Fruit fly (Drosophila melanogaster) whole organism, wandering third instar larva: ENCODE data around the gene Cht11.
A peak's percentile ranks its signal among the peaks of the same experiment; 100 is the strongest.

Experiments
- Abd-B ChIP-seq: fragments of >200 bp; optimal IDR thresholded peaks from 2 replicates; lab custom pipeline; 2017; ENCODE audit warnings: missing biosample characterization, missing genetic modification characterization
- CG32264 ChIP-seq: fragments of 200-800 bp; sonication (Bioruptor generic); optimal IDR thresholded peaks from 2 replicates; lab custom pipeline; 2016; ENCODE audit warnings: missing biosample characterization, missing genetic modification characterization
- CG9705 ChIP-seq: fragments of 200-800 bp; sonication (Bioruptor generic); optimal IDR thresholded peaks from 2 replicates; lab custom pipeline; 2018; ENCODE audit warnings: missing biosample characterization, mild to moderate bottlenecking, missing genetic modification characterization
- CrebA ChIP-seq: fragments of 200-800 bp; sonication (Bioruptor generic); optimal IDR thresholded peaks from 2 replicates; lab custom pipeline; 2016; ENCODE audit warnings: missing biosample characterization, mild to moderate bottlenecking, missing genetic modification characterization, borderline replicate concordance
- Dfd ChIP-seq: fragments of >200 bp; optimal IDR thresholded peaks from 2 replicates; lab custom pipeline; 2017; ENCODE audit warnings: missing biosample characterization, missing genetic modification characterization
- Dif ChIP-seq: fragments of 200-275, 200-300 bp; sonication (Bioruptor generic); optimal IDR thresholded peaks from 2 replicates; lab custom pipeline; 2018; ENCODE audit warnings: missing biosample characterization, missing genetic modification characterization; ENCODE audit not compliant: partially characterized antibody
- GATAd ChIP-seq: sonication (Bioruptor generic); optimal IDR thresholded peaks from 2 replicates; lab custom pipeline; 2016; ENCODE audit warnings: missing biosample characterization, missing genetic modification characterization
- HLH106 ChIP-seq: fragments of 200-800 bp; optimal IDR thresholded peaks from 3 replicates; lab custom pipeline; 2019; ENCODE audit warnings: missing biosample characterization, mild to moderate bottlenecking, missing genetic modification characterization, moderate library complexity
- Hnf4 ChIP-seq: fragments of 200-800 bp; sonication (Bioruptor generic); optimal IDR thresholded peaks from 2 replicates; lab custom pipeline; 2016; ENCODE audit warnings: missing biosample characterization, mild to moderate bottlenecking, missing genetic modification characterization
- Hr78 ChIP-seq: fragments of >200 bp; optimal IDR thresholded peaks from 2 replicates; lab custom pipeline; 2017; ENCODE audit warnings: missing biosample characterization, missing genetic modification characterization
- Hr83 ChIP-seq: fragments of 200-300 bp; sonication (Bioruptor generic); optimal IDR thresholded peaks from 2 replicates; lab custom pipeline; 2016; ENCODE audit warnings: missing biosample characterization, mild to moderate bottlenecking, missing genetic modification characterization, moderate library complexity; ENCODE audit not compliant: poor library complexity, severe bottlenecking
- Jra ChIP-seq: sonication (Bioruptor generic); optimal IDR thresholded peaks from 2 replicates; lab custom pipeline; 2016; ENCODE audit warnings: missing biosample characterization, missing genetic modification characterization
- Mio ChIP-seq: sonication (Bioruptor generic); optimal IDR thresholded peaks from 2 replicates; lab custom pipeline; 2016; ENCODE audit warnings: missing biosample characterization, missing genetic modification characterization
- Myc ChIP-seq: fragments of >200 bp; optimal IDR thresholded peaks from 2 replicates; lab custom pipeline; 2017
- N ChIP-seq: fragments of >200 bp; optimal IDR thresholded peaks from 2 replicates; lab custom pipeline; 2018; ENCODE audit warnings: missing biosample characterization, missing external identifiers, missing genetic modification characterization
- OdsH ChIP-seq: fragments of 200-800 bp; sonication (Bioruptor generic); optimal IDR thresholded peaks from 2 replicates; lab custom pipeline; 2016; ENCODE audit warnings: missing biosample characterization, mild to moderate bottlenecking, missing genetic modification characterization
- Rel ChIP-seq, 2 experiments: fragments of 200-800 bp; sonication (Bioruptor generic) in 1 of 2; optimal IDR thresholded peaks; 2 replicates in 1 of 2; 3 replicates in 1 of 2; lab custom pipeline; 2016 to 2019; ENCODE audit warnings: mild to moderate bottlenecking in 2 of 2, missing biosample characterization in 2 of 2, missing genetic modification characterization in 2 of 2, moderate library complexity in 1 of 2
- Sp1 ChIP-seq: fragments of 200-800 bp; sonication (Bioruptor generic); optimal IDR thresholded peaks from 3 replicates; lab custom pipeline; 2019; ENCODE audit warnings: missing biosample characterization, mild to moderate bottlenecking, missing genetic modification characterization, moderate library complexity
- Vsx2 ChIP-seq: fragments of 200-300, 225-300 bp; sonication (Bioruptor generic); optimal IDR thresholded peaks from 2 replicates; lab custom pipeline; 2018; ENCODE audit warnings: missing biosample characterization, missing genetic modification characterization; ENCODE audit not compliant: partially characterized antibody
- br ChIP-seq: fragments of 200-800 bp; sonication (Bioruptor generic); optimal IDR thresholded peaks from 2 replicates; lab custom pipeline; 2016; ENCODE audit warnings: missing biosample characterization, missing genetic modification characterization
- brk ChIP-seq: fragments of 200-800 bp; sonication (Bioruptor generic); optimal IDR thresholded peaks from 2 replicates; lab custom pipeline; 2016; ENCODE audit warnings: missing biosample characterization, mild to moderate bottlenecking, missing genetic modification characterization
- dl ChIP-seq, 2 experiments: fragments of 175-275, 200-275 bp in 1 of 2; fragments of 200-275 bp in 1 of 2; sonication (Bioruptor generic); optimal IDR thresholded peaks; lab custom pipeline; 2018; ENCODE audit warnings: mild to moderate bottlenecking in 2 of 2, missing biosample characterization in 2 of 2, missing genetic modification characterization in 2 of 2, moderate library complexity in 2 of 2; ENCODE audit not compliant: partially characterized antibody in 2 of 2, insufficient read depth in 1 of 2
- dmrt93B ChIP-seq: fragments of 200-800 bp; sonication (Bioruptor generic); optimal IDR thresholded peaks from 2 replicates; lab custom pipeline; 2018; ENCODE audit warnings: missing biosample characterization, mild to moderate bottlenecking, missing genetic modification characterization
- dsf ChIP-seq: sonication (Bioruptor generic); optimal IDR thresholded peaks from 2 replicates; lab custom pipeline; 2016; ENCODE audit warnings: missing biosample characterization, missing genetic modification characterization, borderline replicate concordance
- ey ChIP-seq: fragments of 200-800 bp; sonication (Bioruptor generic); optimal IDR thresholded peaks from 2 replicates; lab custom pipeline; 2016; ENCODE audit warnings: missing biosample characterization, missing genetic modification characterization
- foxo ChIP-seq, 2 experiments: fragments of 200-800 bp; sonication (Bioruptor generic); optimal IDR thresholded peaks; 2 replicates in 1 of 2; 3 replicates in 1 of 2; lab custom pipeline; 2016 to 2017; ENCODE audit warnings: missing biosample characterization in 2 of 2, missing genetic modification characterization in 2 of 2
- fru ChIP-seq: fragments of 200-800 bp; sonication (Bioruptor generic); optimal IDR thresholded peaks from 3 replicates; lab custom pipeline; 2016; ENCODE audit warnings: missing biosample characterization, mild to moderate bottlenecking, missing genetic modification characterization
- h ChIP-seq: fragments of 200-800 bp; sonication (Bioruptor generic); optimal IDR thresholded peaks from 3 replicates; lab custom pipeline; 2016; ENCODE audit warnings: missing biosample characterization, mild to moderate bottlenecking, missing genetic modification characterization
- jim ChIP-seq: fragments of 175-275, 200-325 bp; sonication (Bioruptor generic); optimal IDR thresholded peaks from 2 replicates; lab custom pipeline; 2016; ENCODE audit warnings: missing biosample characterization, mild to moderate bottlenecking, missing genetic modification characterization
- lola ChIP-seq: fragments of >200 bp; optimal IDR thresholded peaks from 2 replicates; lab custom pipeline; 2017; ENCODE audit warnings: missing biosample characterization, missing genetic modification characterization
- pan ChIP-seq: fragments of >200 bp; optimal IDR thresholded peaks from 2 replicates; lab custom pipeline; 2017
- psq ChIP-seq: fragments of 200-800 bp; sonication (Bioruptor generic); optimal IDR thresholded peaks from 3 replicates; lab custom pipeline; 2017; ENCODE audit warnings: missing biosample characterization, mild to moderate bottlenecking, missing genetic modification characterization, moderate library complexity
- rgr ChIP-seq: fragments of 200-800 bp; sonication (Bioruptor generic); optimal IDR thresholded peaks from 3 replicates; lab custom pipeline; 2016; ENCODE audit warnings: missing biosample characterization, mild to moderate bottlenecking, missing genetic modification characterization
- sage ChIP-seq: fragments of 200-800 bp; sonication (Bioruptor generic); optimal IDR thresholded peaks from 2 replicates; lab custom pipeline; 2016; ENCODE audit warnings: missing biosample characterization, mild to moderate bottlenecking, missing genetic modification characterization
- sv ChIP-seq: fragments of 200-800 bp; sonication (Bioruptor generic); optimal IDR thresholded peaks from 3 replicates; lab custom pipeline; 2016; ENCODE audit warnings: missing biosample characterization, missing genetic modification characterization
- tai ChIP-seq: sonication (Bioruptor generic); optimal IDR thresholded peaks from 2 replicates; lab custom pipeline; 2016; ENCODE audit warnings: missing biosample characterization, missing genetic modification characterization
- usp ChIP-seq: fragments of >200 bp; optimal IDR thresholded peaks from 2 replicates; lab custom pipeline; 2017; ENCODE audit warnings: missing biosample characterization, missing genetic modification characterization
- woc ChIP-seq: sonication (Bioruptor generic); optimal IDR thresholded peaks from 2 replicates; lab custom pipeline; 2016; ENCODE audit warnings: missing biosample characterization, mild to moderate bottlenecking, missing genetic modification characterization

The Cht11 gene

DNA sequence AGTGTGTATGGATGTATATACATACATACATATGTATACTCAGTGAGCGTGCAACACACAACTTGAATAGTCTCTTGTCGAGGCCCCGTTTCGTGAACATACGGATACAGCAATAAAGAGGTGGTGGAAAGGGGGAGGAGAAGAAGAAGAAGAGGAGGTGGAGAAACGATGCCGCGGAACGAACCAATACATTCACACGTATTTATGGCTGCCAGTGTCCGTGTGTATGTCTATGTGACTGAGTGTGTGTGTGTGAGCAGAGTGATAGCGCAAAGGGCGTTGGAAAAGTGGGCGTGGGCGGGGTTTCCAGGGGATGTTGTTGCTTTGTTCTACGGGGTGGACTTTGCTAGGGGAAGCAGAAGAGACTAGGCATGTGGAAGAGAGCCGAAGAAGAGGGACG is 4.1 kb upstream of the Cht11 start:
- TF ChIP-seq Rel (GFP tag; optimal IDR thresholded peaks at IDR 0.05; lab: Kevin White, UChicago) (no peak), Rel (tag; optimal IDR thresholded peaks at IDR 0.05; lab: Kevin White, UChicago) (peak; percentile 67), dsf (no peak), Jra (GFP tag; lab: Kevin White, UChicago) (no peak), Dif (peak; percentile 31), woc (GFP tag; lab: Kevin White, UChicago) (no peak), sage (GFP tag; lab: Kevin White, UChicago) (no peak), Sp1 (GFP tag; lab: Kevin White, UChicago) (peak; percentile 45), OdsH (GFP tag; lab: Kevin White, UChicago) (no peak), psq (GFP tag; lab: Kevin White, UChicago) (peak; percentile 77), h (GFP tag; lab: Kevin White, UChicago) (no peak)

DNA sequence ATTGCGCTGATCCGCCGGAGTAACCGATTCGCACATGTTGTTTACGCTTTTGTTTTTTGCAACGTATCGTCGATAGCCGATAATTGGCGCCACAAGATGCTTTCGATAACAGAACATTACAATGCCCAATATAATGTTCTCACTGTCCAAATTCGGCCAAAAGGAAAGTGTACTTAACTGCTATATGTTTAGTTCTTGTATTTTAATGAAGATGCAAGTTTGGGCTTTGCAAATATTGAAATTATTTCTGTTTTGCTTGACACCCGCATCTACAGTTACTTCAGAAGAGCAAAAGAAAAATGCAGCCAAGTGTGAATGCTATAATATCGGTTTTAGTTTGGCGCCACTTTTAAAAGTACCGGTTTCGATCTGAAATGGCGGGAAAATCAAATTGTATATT is 3.3 kb upstream of the Cht11 start:
- peak; percentile 91 for TF ChIP-seq rgr (GFP tag; lab: Kevin White, UChicago)
- TF ChIP-seq foxo (GFP tag; optimal IDR thresholded peaks at IDR 0.05; lab: Kevin White, UChicago) = peak; percentile 65 to 95
- TF ChIP-seq GATAd = no peak
- peak; percentile 76 for TF ChIP-seq psq (GFP tag; lab: Kevin White, UChicago)
- TF ChIP-seq N (GFP tag; lab: Kevin White, UChicago) = peak; percentile 100
- TF ChIP-seq dmrt93B = peak; percentile 91
- TF ChIP-seq Rel (GFP tag; optimal IDR thresholded peaks at IDR 0.05; lab: Kevin White, UChicago) = no peak
- TF ChIP-seq Rel (tag; optimal IDR thresholded peaks at IDR 0.05; lab: Kevin White, UChicago) = peak; percentile 82
- TF ChIP-seq Sp1 (GFP tag; lab: Kevin White, UChicago) = peak; percentile 90
- TF ChIP-seq CrebA = no peak
- TF ChIP-seq Mio = peak; percentile 39
- peak; percentile 81 for TF ChIP-seq woc (GFP tag; lab: Kevin White, UChicago)
- TF ChIP-seq dsf = no peak
- peak; percentile 92 for TF ChIP-seq CG9705 (GFP tag; lab: Kevin White, UChicago)
- peak; percentile 88 for TF ChIP-seq br (GFP tag; lab: Kevin White, UChicago)
- peak; percentile 96 for TF ChIP-seq HLH106 (tag; lab: Kevin White, UChicago)
- no peak for TF ChIP-seq brk (GFP tag; lab: Kevin White, UChicago)
- TF ChIP-seq h (GFP tag; lab: Kevin White, UChicago) = peak; percentile 93
- TF ChIP-seq tai (GFP tag; lab: Kevin White, UChicago) = no peak
- peak; percentile 85 for TF ChIP-seq Hr78 (GFP tag; lab: Kevin White, UChicago)
- no peak for TF ChIP-seq Vsx2 (GFP tag; lab: Kevin White, UChicago)
- peak; percentile 19 for TF ChIP-seq Myc
- TF ChIP-seq OdsH (GFP tag; lab: Kevin White, UChicago) = peak; percentile 80
- peak; percentile 86 for TF ChIP-seq sv (GFP tag; lab: Kevin White, UChicago)
- TF ChIP-seq Jra (GFP tag; lab: Kevin White, UChicago) = peak; percentile 15
- TF ChIP-seq Dfd (GFP tag; lab: Kevin White, UChicago) = no peak
- TF ChIP-seq fru (GFP tag; lab: Kevin White, UChicago) = peak; percentile 93
- peak; percentile 24 for TF ChIP-seq lola (GFP tag; lab: Kevin White, UChicago)
- no peak for TF ChIP-seq pan (lab: Kevin White, UChicago)
- no peak for TF ChIP-seq usp (GFP tag; lab: Kevin White, UChicago)
- peak; percentile 91 for TF ChIP-seq ey
- no peak for TF ChIP-seq Hr83 (GFP tag; lab: Kevin White, UChicago)
- TF ChIP-seq dl (GFP tag; optimal IDR thresholded peaks at IDR 0.05; lab: Kevin White, UChicago; ENCODE audit: insufficient read depth in 1 of 2, partially characterized antibody in 2 of 2) = no peak
- TF ChIP-seq CG32264 (GFP tag; lab: Kevin White, UChicago) = peak; percentile 79
- TF ChIP-seq Abd-B (GFP tag; lab: Kevin White, UChicago) = peak; percentile 30
- TF ChIP-seq Hnf4 (GFP tag; lab: Kevin White, UChicago) = peak; percentile 88
- peak; percentile 71 for TF ChIP-seq sage (GFP tag; lab: Kevin White, UChicago)
- no peak for TF ChIP-seq Dif
- TF ChIP-seq jim = no peak
